Worm (Caenorhabditis elegans): ENCODE measurements around the gene C03G6.17.

ce11 chrV:7353602-7354001 is 27.3 kb downstream of the C03G6.17 start:
- TF ChIP-seq ceh-27 (GFP tag; optimal IDR thresholded peaks at IDR 0.05) (no peak), tbx-9 (tag; optimal IDR thresholded peaks at IDR 0.05; ENCODE audit: borderline replicate concordance) (no peak), ZK185.1 (tag; optimal IDR thresholded peaks at IDR 0.05; ENCODE audit: poor library complexity, severe bottlenecking) (no peak), hlh-12 (tag; optimal IDR thresholded peaks at IDR 0.05) (no peak), sdz-38 (tag; optimal IDR thresholded peaks at IDR 0.05) (no peak), atf-7 (tag; optimal IDR thresholded peaks at IDR 0.05) (no peak), lin-54 (GFP tag; optimal IDR thresholded peaks at IDR 0.05) (no peak), ztf-3 (GFP tag; optimal IDR thresholded peaks at IDR 0.05) (no peak)

Measured in whole organism, young adult.